Fruit fly (Drosophila melanogaster) whole organism, embryonic: ENCODE results near the gene CG4074.

ENCODE experiments used
- Abd-B ChIP-seq: fragments of 200-800 bp; sonication (Bioruptor generic); optimal IDR thresholded peaks from 2 replicates; lab custom pipeline; 2018; ENCODE audit warnings: missing biosample characterization, mild to moderate bottlenecking, missing genetic modification characterization, moderate library complexity
- Atf6 ChIP-seq: fragments of 200-800 bp; sonication (Bioruptor generic); IDR thresholded peaks from 2 replicates; pipeline ENCODE4 v1.3.6; 2022; ENCODE audit warnings: missing biosample characterization, missing genetic modification characterization
- CG10267 ChIP-seq: fragments of 200-800 bp; sonication (Bioruptor generic); optimal IDR thresholded peaks from 2 replicates; lab custom pipeline; 2018; ENCODE audit warnings: missing biosample characterization, mild to moderate bottlenecking, missing genetic modification characterization, moderate library complexity
- CG13296 ChIP-seq: fragments of 200-800 bp; sonication (Bioruptor generic); optimal IDR thresholded peaks from 3 replicates; lab custom pipeline; 2018; ENCODE audit warnings: missing biosample characterization, mild to moderate bottlenecking, missing genetic modification characterization
- CG14050 ChIP-seq: fragments of 200-800 bp; sonication (Bioruptor generic); IDR thresholded peaks from 3 replicates; pipeline ENCODE4 v1.3.6; 2022; ENCODE audit warnings: missing biosample characterization, missing genetic modification characterization
- CG14860 ChIP-seq: fragments of 200-800 bp; sonication (Bioruptor generic); IDR thresholded peaks from 3 replicates; pipeline ENCODE4 v1.3.6; 2022; ENCODE audit warnings: missing biosample characterization, missing genetic modification characterization; ENCODE audit not compliant: partially characterized antibody
- CG1529 ChIP-seq: fragments of 200-800 bp; sonication (Bioruptor generic); optimal IDR thresholded peaks from 3 replicates; lab custom pipeline; 2018; ENCODE audit warnings: missing biosample characterization, missing genetic modification characterization
- CG15601 ChIP-seq: fragments of 200-800 bp; sonication (Bioruptor generic); optimal IDR thresholded peaks from 3 replicates; lab custom pipeline; 2019; ENCODE audit warnings: missing biosample characterization, mild to moderate bottlenecking, missing genetic modification characterization, moderate library complexity
- CG17829 ChIP-seq: fragments of 200-800 bp; optimal IDR thresholded peaks from 2 replicates; lab custom pipeline; 2019; ENCODE audit warnings: missing biosample characterization, mild to moderate bottlenecking, missing genetic modification characterization, moderate library complexity
- CG2116 ChIP-seq: fragments of 200-800 bp; sonication (Bioruptor generic); optimal IDR thresholded peaks from 3 replicates; lab custom pipeline; 2018; ENCODE audit warnings: missing biosample characterization, mild to moderate bottlenecking, missing genetic modification characterization
- CG30403 ChIP-seq: fragments of 200-800 bp; sonication (Bioruptor generic); optimal IDR thresholded peaks from 3 replicates; lab custom pipeline; 2016; ENCODE audit warnings: missing biosample characterization, missing genetic modification characterization
- CG30431 ChIP-seq: fragments of 200-800 bp; sonication (Bioruptor generic); optimal IDR thresholded peaks from 2 replicates; lab custom pipeline; 2017; ENCODE audit warnings: missing biosample characterization, missing genetic modification characterization
- CG31365 ChIP-seq: fragments of 200-800 bp; sonication (Bioruptor generic); optimal IDR thresholded peaks from 2 replicates; lab custom pipeline; 2018; ENCODE audit warnings: missing biosample characterization, mild to moderate bottlenecking, missing genetic modification characterization
- CG33557 ChIP-seq: fragments of 200-800 bp; sonication (Bioruptor generic); optimal IDR thresholded peaks from 2 replicates; lab custom pipeline; 2019; ENCODE audit warnings: missing biosample characterization, mild to moderate bottlenecking, missing genetic modification characterization, moderate library complexity
- CG3407 ChIP-seq: fragments of 200-800 bp; sonication (Bioruptor generic); optimal IDR thresholded peaks from 2 replicates; lab custom pipeline; 2018; ENCODE audit warnings: missing biosample characterization, mild to moderate bottlenecking, missing genetic modification characterization
- CG4424 ChIP-seq: fragments of 200-800 bp; sonication (Bioruptor generic); optimal IDR thresholded peaks from 3 replicates; lab custom pipeline; 2016; ENCODE audit warnings: missing biosample characterization, missing genetic modification characterization
- CG4730 ChIP-seq: fragments of 200-800 bp; sonication (Bioruptor generic); IDR thresholded peaks from 2 replicates; pipeline ENCODE4 v1.3.6; 2022; ENCODE audit warnings: missing biosample characterization, missing genetic modification characterization
- CG6175 ChIP-seq: fragments of 200-800 bp; sonication (Bioruptor generic); IDR thresholded peaks from 3 replicates; pipeline ENCODE4 v1.3.6; 2022; ENCODE audit warnings: missing biosample characterization, missing genetic modification characterization
- CG7963 ChIP-seq: fragments of 200-800 bp; sonication (Bioruptor generic); IDR thresholded peaks from 3 replicates; pipeline ENCODE4 v1.3.6; 2022; ENCODE audit warnings: missing biosample characterization, missing genetic modification characterization; ENCODE audit not compliant: partially characterized antibody
- Chrac-16 ChIP-seq: fragments of 200-800 bp; sonication (Bioruptor generic); optimal IDR thresholded peaks from 3 replicates; lab custom pipeline; 2016; ENCODE audit warnings: missing biosample characterization, missing genetic modification characterization
- Elba2 ChIP-seq: fragments of 200-800 bp; sonication (Bioruptor generic); optimal IDR thresholded peaks from 3 replicates; lab custom pipeline; 2016; ENCODE audit warnings: missing biosample characterization, missing genetic modification characterization
- Hr78 ChIP-seq, 2 experiments: fragments of 200-800 bp in 1 of 2; fragments of >200 bp in 1 of 2; sonication (Bioruptor generic) in 1 of 2; optimal IDR thresholded peaks; 2 replicates each; lab custom pipeline; 2017 to 2019; ENCODE audit warnings: missing biosample characterization in 2 of 2, missing genetic modification characterization in 2 of 2, mild to moderate bottlenecking in 1 of 2, moderate library complexity in 1 of 2
- MTF-1 ChIP-seq: fragments of 200-800 bp; sonication (Bioruptor generic); optimal IDR thresholded peaks from 2 replicates; lab custom pipeline; 2018; ENCODE audit warnings: missing biosample characterization, mild to moderate bottlenecking, missing genetic modification characterization, borderline replicate concordance
- Mad ChIP-seq: fragments of 200-800 bp; sonication (Bioruptor generic); optimal IDR thresholded peaks from 2 replicates; lab custom pipeline; 2016; ENCODE audit warnings: missing biosample characterization, missing genetic modification characterization
- Meics ChIP-seq: fragments of 200-800 bp; sonication (Bioruptor generic); optimal IDR thresholded peaks from 2 replicates; lab custom pipeline; 2017; ENCODE audit warnings: missing biosample characterization, mild to moderate bottlenecking, missing genetic modification characterization
- Nf-YA ChIP-seq: fragments of 200-800 bp; sonication (Bioruptor generic); IDR thresholded peaks from 2 replicates; pipeline ENCODE4 v1.3.6; 2022; ENCODE audit warnings: missing biosample characterization, missing genetic modification characterization
- PHDP ChIP-seq: fragments of 200-800 bp; sonication (Bioruptor generic); optimal IDR thresholded peaks from 3 replicates; lab custom pipeline; 2018; ENCODE audit warnings: missing biosample characterization, mild to moderate bottlenecking, missing genetic modification characterization, moderate library complexity
- Pdp1 ChIP-seq, 2 experiments: fragments of 200-800 bp; sonication (Bioruptor generic); optimal IDR thresholded peaks; 3 replicates each; lab custom pipeline; 2016; ENCODE audit warnings: missing biosample characterization in 2 of 2, missing genetic modification characterization in 2 of 2, mild to moderate bottlenecking in 1 of 2, moderate library complexity in 1 of 2
- Xbp1 ChIP-seq: fragments of 200-800 bp; sonication (Bioruptor generic); optimal IDR thresholded peaks from 3 replicates; lab custom pipeline; 2016; ENCODE audit warnings: missing biosample characterization, mild to moderate bottlenecking, missing genetic modification characterization
- cato ChIP-seq: fragments of 200-800 bp; sonication (Bioruptor generic); optimal IDR thresholded peaks from 2 replicates; lab custom pipeline; 2016; ENCODE audit warnings: missing biosample characterization, missing genetic modification characterization, borderline replicate concordance
- caup ChIP-seq: fragments of 200-800 bp; sonication (Bioruptor generic); optimal IDR thresholded peaks from 3 replicates; lab custom pipeline; 2017; ENCODE audit warnings: missing biosample characterization, mild to moderate bottlenecking, missing genetic modification characterization, moderate library complexity; ENCODE audit not compliant: severe bottlenecking
- chif ChIP-seq, 2 experiments: fragments of 200-800 bp; sonication (Bioruptor generic); optimal IDR thresholded peaks; 3 replicates each; lab custom pipeline; 2016; ENCODE audit warnings: missing biosample characterization in 2 of 2, missing genetic modification characterization in 2 of 2
- chinmo ChIP-seq: fragments of 200-800 bp; sonication (Bioruptor generic); IDR thresholded peaks from 4 replicates; pipeline ENCODE4 v1.3.6; 2022; ENCODE audit warnings: missing biosample characterization, missing genetic modification characterization; ENCODE audit not compliant: partially characterized antibody
- dati ChIP-seq: fragments of 200-800 bp; sonication (Bioruptor generic); IDR thresholded peaks from 2 replicates; pipeline ENCODE4 v1.3.6; 2022; ENCODE audit warnings: missing biosample characterization, missing genetic modification characterization
- ewg ChIP-seq: fragments of 200-800 bp; sonication (Bioruptor generic); optimal IDR thresholded peaks from 3 replicates; lab custom pipeline; 2017; ENCODE audit warnings: mild to moderate bottlenecking, missing biosample characterization, missing genetic modification reagents, missing genetic modification characterization
- fd64A ChIP-seq: fragments of 200-800 bp; sonication (Bioruptor generic); optimal IDR thresholded peaks from 3 replicates; lab custom pipeline; 2018; ENCODE audit warnings: missing biosample characterization, mild to moderate bottlenecking, missing genetic modification characterization
- gfzf ChIP-seq: fragments of 200-800 bp; sonication (Bioruptor generic); optimal IDR thresholded peaks from 2 replicates; lab custom pipeline; 2016; ENCODE audit warnings: missing biosample characterization, mild to moderate bottlenecking, missing genetic modification characterization, moderate library complexity
- gt ChIP-seq: fragments of 200-800 bp; sonication (Bioruptor generic); IDR thresholded peaks from 2 replicates; pipeline ENCODE4 v1.3.6; 2022; ENCODE audit warnings: missing biosample characterization, missing genetic modification characterization
- jigr1 ChIP-seq: fragments of 200-800 bp; sonication (Bioruptor generic); IDR thresholded peaks from 3 replicates; pipeline ENCODE4 v1.3.6; 2022; ENCODE audit warnings: missing biosample characterization, missing genetic modification characterization
- mirr ChIP-seq: fragments of 200-800 bp; sonication (Bioruptor generic); optimal IDR thresholded peaks from 3 replicates; lab custom pipeline; 2018; ENCODE audit warnings: missing biosample characterization, mild to moderate bottlenecking, missing genetic modification characterization
- nmo ChIP-seq: fragments of 200-800 bp; sonication (Bioruptor generic); optimal IDR thresholded peaks from 2 replicates; lab custom pipeline; 2018; ENCODE audit warnings: missing biosample characterization, mild to moderate bottlenecking, missing genetic modification characterization, moderate library complexity
- otp ChIP-seq: fragments of 200-800 bp; sonication (Bioruptor generic); IDR thresholded peaks from 3 replicates; pipeline ENCODE4, ENCODE4 v1.3.6; 2022; ENCODE audit warnings: missing biosample characterization, missing genetic modification characterization
- pb ChIP-seq: fragments of 200-800 bp; sonication (Bioruptor generic); optimal IDR thresholded peaks from 3 replicates; lab custom pipeline; 2016; ENCODE audit warnings: missing biosample characterization, missing genetic modification characterization
- pros ChIP-seq: fragments of 200-800 bp; sonication (Bioruptor generic); optimal IDR thresholded peaks from 3 replicates; lab custom pipeline; 2019; ENCODE audit warnings: missing biosample characterization, mild to moderate bottlenecking, missing genetic modification characterization, moderate library complexity
- row ChIP-seq: fragments of 200-800 bp; sonication (Bioruptor generic); IDR thresholded peaks from 3 replicates; pipeline ENCODE4 v1.3.6; 2022; ENCODE audit warnings: missing biosample characterization, missing genetic modification characterization
- trh ChIP-seq: fragments of 200-800 bp; sonication (Bioruptor generic); optimal IDR thresholded peaks from 2 replicates; lab custom pipeline; 2016; ENCODE audit warnings: missing biosample characterization, missing genetic modification characterization
- vvl ChIP-seq: fragments of 200-800 bp; sonication (Bioruptor generic); IDR thresholded peaks from 2 replicates; pipeline ENCODE4 v1.3.6; 2022; ENCODE audit warnings: missing biosample characterization, missing genetic modification characterization
- zen ChIP-seq: fragments of 200-800 bp; sonication (Bioruptor generic); optimal IDR thresholded peaks from 3 replicates; lab custom pipeline; 2018; ENCODE audit warnings: missing biosample characterization, mild to moderate bottlenecking, missing genetic modification characterization, moderate library complexity

The CG4074 gene

DNA sequence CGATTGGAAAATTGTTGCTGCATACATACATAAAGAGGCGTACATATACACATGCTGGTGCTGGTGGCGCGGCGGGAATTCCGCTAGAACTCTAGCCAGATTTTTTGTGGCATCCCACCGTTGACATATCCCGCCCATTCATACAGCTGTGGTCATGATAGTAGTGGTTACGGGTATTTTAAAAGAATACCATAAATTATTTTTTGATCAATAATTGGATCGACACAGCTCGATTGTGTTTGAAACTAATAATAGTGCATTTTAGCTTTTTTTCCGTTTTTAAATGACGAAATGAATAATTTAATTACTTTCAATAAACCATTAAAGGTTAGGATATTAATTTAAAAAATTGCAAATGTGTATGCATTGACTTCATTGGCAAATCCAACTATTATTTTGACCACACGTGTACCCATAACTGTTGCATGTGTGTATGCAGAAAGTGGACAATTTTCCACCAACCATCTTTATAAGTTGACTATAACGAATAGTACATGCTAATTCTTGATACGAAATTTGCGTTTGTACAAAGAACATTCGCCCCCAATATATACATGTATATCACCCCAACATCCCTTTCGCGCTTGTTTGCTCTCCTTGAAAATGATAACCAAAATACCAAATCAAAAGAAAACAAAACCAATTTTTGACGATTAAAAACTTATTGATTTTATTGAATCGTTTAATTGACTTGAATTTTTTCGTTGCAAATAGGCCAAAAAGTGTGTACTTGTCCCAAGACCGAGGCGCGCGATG is 2.8 kb upstream of the CG4074 start (continued):
- TF ChIP-seq fd64A (GFP tag; lab: Kevin White, UChicago) (peak; percentile 46), CG30431 (peak; percentile 48), CG2116 (peak; percentile 72), ewg (GFP tag; lab: Kevin White, UChicago) (peak; percentile 60), mirr (GFP tag; lab: Kevin White, UChicago) (peak; percentile 45), Pdp1 (GFP tag; optimal IDR thresholded peaks at IDR 0.05; lab: Kevin White, UChicago) (peak; percentile 75 to 78), Chrac-16 (peak; percentile 73), zen (tag; lab: Kevin White, UChicago) (peak; percentile 77), gfzf (GFP tag; lab: Kevin White, UChicago) (no peak), CG4424 (GFP tag; lab: Kevin White, UChicago) (peak; percentile 79), pros (GFP tag; lab: Kevin White, UChicago) (no peak), gt (no peak), CG17829 (tag; lab: Kevin White, UChicago) (peak; percentile 85), CG4730 (GFP tag; lab: Robert Waterston, UW) (peak; percentile 57; the same call in 1 of the 2 replicates), Meics (GFP tag; lab: Kevin White, UChicago) (peak; percentile 84), chif (GFP tag; optimal IDR thresholded peaks at IDR 0.05; lab: Kevin White, UChicago) (peak; percentile 70 to 71), chinmo (GFP tag; lab: Robert Waterston, UW) (no peak), CG7963 (GFP tag; lab: Robert Waterston, UW) (no peak), CG14050 (GFP tag; lab: Robert Waterston, UW) (peak; percentile 82), jigr1 (GFP tag; lab: Robert Waterston, UW) (peak; percentile 42; the same call in 1 of the 3 replicates), Hr78 (GFP tag; optimal IDR thresholded peaks at IDR 0.05; lab: Kevin White, UChicago) (no peak), CG14860 (GFP tag; lab: Robert Waterston, UW) (no peak), Xbp1 (GFP tag; lab: Kevin White, UChicago) (peak; percentile 83), CG3407 (GFP tag; lab: Kevin White, UChicago) (peak; percentile 48), cato (GFP tag; lab: Kevin White, UChicago) (peak; percentile 44), CG13296 (peak; percentile 60), CG33557 (GFP tag; lab: Kevin White, UChicago) (no peak), Elba2 (GFP tag; lab: Kevin White, UChicago) (peak; percentile 62), pb (GFP tag; lab: Kevin White, UChicago) (peak; percentile 70), CG30403 (GFP tag; lab: Kevin White, UChicago) (peak; percentile 85), Atf6 (peak; percentile 80), MTF-1 (GFP tag; lab: Kevin White, UChicago) (peak; percentile 57), PHDP (tag; lab: Kevin White, UChicago) (peak; percentile 82), row (GFP tag; lab: Robert Waterston, UW) (peak; percentile 88), nmo (GFP tag; lab: Kevin White, UChicago) (peak; percentile 80), otp (GFP tag; lab: Robert Waterston, UW) (peak; percentile 83; the same call in 2 of the 3 replicates), CG10267 (tag; lab: Kevin White, UChicago) (peak; percentile 76), vvl (peak; percentile 89), caup (GFP tag; lab: Kevin White, UChicago) (peak; percentile 84), CG6175 (no peak; the same call in 2 of the 3 replicates), Abd-B (GFP tag; lab: Kevin White, UChicago) (peak; percentile 51), Mad (peak; percentile 55), CG15601 (tag; lab: Kevin White, UChicago) (peak; percentile 55), CG1529 (GFP tag; lab: Kevin White, UChicago) (peak; percentile 56), dati (GFP tag; lab: Robert Waterston, UW) (peak; percentile 61), CG31365 (tag; lab: Kevin White, UChicago) (peak; percentile 39), Nf-YA (GFP tag; lab: Robert Waterston, UW) (peak; percentile 66), trh (GFP tag; lab: Kevin White, UChicago) (peak; percentile 16)
